Worm (Caenorhabditis elegans) whole organism, L4 larva: ENCODE data around the gene ttr-47.
"Not testable (repeated sequence)": the region's sequence is repeated elsewhere in the genome, so short reads cannot be mapped to it uniquely, and the experiment has no call there.

Experiments used
- F49E8.2 ChIP-seq: sonication (generic microtip); optimal IDR thresholded peaks from 2 replicates; lab custom pipeline; 2016; ENCODE audit warnings: missing compliant biosample characterization, mild to moderate bottlenecking, missing genetic modification characterization, borderline replicate concordance
- ZK546.5 ChIP-seq, 2 experiments: sonication (generic microtip); optimal IDR thresholded peaks; 2 replicates each; lab custom pipeline; 2017; ENCODE audit warnings: missing biosample characterization in 2 of 2, missing genetic modification characterization in 2 of 2
- attf-4 ChIP-seq: sonication (generic microtip); optimal IDR thresholded peaks from 3 replicates; lab custom pipeline; 2017; ENCODE audit warnings: missing biosample characterization, missing genetic modification characterization
- lin-13 ChIP-seq: fragments of 150-350 bp; optimal IDR thresholded peaks from 2 replicates; lab custom pipeline; 2014; ENCODE audit warnings: missing biosample characterization, missing genetic modification reagents, missing genetic modification characterization
- lin-38 ChIP-seq: fragments of 200-800 bp; sonication (Bioruptor generic); IDR thresholded peaks from 2 replicates; pipeline ENCODE4 v1.3.6; 2022; ENCODE audit warnings: missing genetic modification reagents, missing genetic modification characterization, missing compliant biosample characterization
- nhr-237 ChIP-seq: sonication (generic microtip); optimal IDR thresholded peaks from 2 replicates; lab custom pipeline; 2017; ENCODE audit warnings: missing biosample characterization, missing genetic modification characterization
- skn-1 ChIP-seq: fragments of 150-350 bp; optimal IDR thresholded peaks from 2 replicates; lab custom pipeline; 2014; ENCODE audit warnings: missing biosample characterization, missing genetic modification characterization
- unc-39 ChIP-seq: sonication (generic microtip); optimal IDR thresholded peaks from 2 replicates; lab custom pipeline; 2017; ENCODE audit warnings: missing biosample characterization, missing genetic modification characterization
- zag-1 ChIP-seq: fragments of 150-350 bp; optimal IDR thresholded peaks from 2 replicates; lab custom pipeline; 2014; ENCODE audit warnings: missing biosample characterization, missing genetic modification characterization

DNA sequence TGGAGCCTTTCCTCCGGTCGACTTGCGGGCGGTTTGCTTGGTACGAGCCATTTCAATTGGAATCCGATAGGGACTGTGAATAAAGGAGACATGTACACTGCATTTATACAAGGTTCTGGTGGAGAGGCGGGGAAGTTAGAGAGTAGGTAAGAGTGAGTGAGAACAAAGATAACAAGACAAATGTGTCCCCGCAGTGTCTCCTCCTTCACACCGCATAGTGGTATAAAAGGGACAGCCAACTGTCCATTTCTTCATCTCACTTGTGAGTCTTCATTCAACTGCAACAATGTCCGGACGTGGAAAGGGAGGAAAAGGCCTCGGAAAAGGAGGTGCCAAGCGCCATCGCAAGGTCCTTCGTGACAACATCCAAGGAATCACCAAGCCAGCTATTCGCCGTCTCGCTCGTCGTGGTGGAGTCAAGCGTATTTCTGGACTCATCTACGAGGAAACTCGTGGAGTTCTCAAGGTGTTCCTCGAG, 24.9 kb upstream of the ttr-47 start, which contains the start of the genes his-17 and his-18:
- TF ChIP-seq unc-39 (tag; lab: Kevin White, UChicago); F49E8.2 (tag; lab: Kevin White, UChicago); zag-1 (tag; lab: Kevin White, UChicago); lin-13 (GFP tag; lab: Kevin White, UChicago); attf-4 (tag; lab: Kevin White, UChicago); skn-1 (tag; lab: Kevin White, UChicago); lin-38 (GFP tag; lab: Robert Waterston, UW); ZK546.5 (tag; optimal IDR thresholded peaks at IDR 0.05; lab: Kevin White, UChicago); nhr-237 (tag; lab: Kevin White, UChicago): not testable (repeated sequence)
